Worm (Caenorhabditis elegans) whole organism, young adult: ENCODE data around the gene flp-3.

Source experiments
- F22D6.2 ChIP-seq: sonication (generic microtip); optimal IDR thresholded peaks from 2 replicates; lab custom pipeline; 2016; ENCODE audit warnings: mild to moderate bottlenecking, missing genetic modification characterization, missing compliant biosample characterization
- ZK185.1 ChIP-seq: sonication (generic microtip); optimal IDR thresholded peaks from 2 replicates; lab custom pipeline; 2016; ENCODE audit warnings: mild to moderate bottlenecking, missing genetic modification characterization, missing compliant biosample characterization; ENCODE audit not compliant: poor library complexity, severe bottlenecking
- aptf-2 ChIP-seq: fragments of 200-800 bp; sonication (Bioruptor generic); conservative IDR thresholded peaks from 2 replicates; pipeline ENCODE4 v1.3.6; 2022; ENCODE audit warnings: missing genetic modification reagents, missing genetic modification characterization, missing compliant biosample characterization
- let-607 ChIP-seq, 2 experiments: fragments of 200-800 bp in 1 of 2; sonication (Bioruptor generic) in 1 of 2; sonication (generic microtip) in 1 of 2; optimal IDR thresholded peaks; 2 replicates each; lab custom pipeline; 2016 to 2018; ENCODE audit warnings: mild to moderate bottlenecking in 2 of 2, missing compliant biosample characterization in 2 of 2, missing genetic modification characterization in 2 of 2, moderate library complexity in 2 of 2, missing genotype in 1 of 2
- madf-6 ChIP-seq: fragments of 200-800 bp; sonication (Bioruptor generic); IDR thresholded peaks from 2 replicates; pipeline ENCODE4 v1.3.6; 2022; ENCODE audit warnings: missing genetic modification reagents, missing genetic modification characterization, missing compliant biosample characterization
- nhr-120 ChIP-seq: fragments of 200-800 bp; sonication (Bioruptor generic); IDR thresholded peaks from 2 replicates; pipeline ENCODE4 v1.3.6; 2022; ENCODE audit warnings: missing genetic modification characterization, missing compliant biosample characterization
- unc-130 ChIP-seq: sonication (generic microtip); optimal IDR thresholded peaks from 2 replicates; lab custom pipeline; 2016; ENCODE audit warnings: missing genetic modification reagents, missing genetic modification characterization, missing compliant biosample characterization

DNA sequence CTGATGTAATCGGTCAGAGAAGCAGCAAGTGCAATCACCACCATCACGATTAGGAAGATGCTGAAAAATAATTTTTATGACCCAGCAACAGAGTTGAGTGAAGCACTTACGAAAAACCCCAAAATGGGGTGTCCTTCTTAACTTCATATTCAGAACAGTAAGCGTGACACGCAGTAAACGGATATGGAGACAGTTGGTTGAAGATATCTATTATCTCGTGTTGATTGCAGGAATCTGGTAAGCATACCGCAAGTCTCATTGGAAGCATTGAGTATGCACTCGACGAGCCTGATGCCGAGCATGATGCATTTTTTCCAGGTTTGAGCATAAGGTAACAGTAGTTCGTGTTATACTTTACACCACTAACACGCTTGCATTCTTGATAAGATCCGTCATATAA lies 48.5 kb upstream of the flp-3 start:
- TF ChIP-seq madf-6 (GFP tag; lab: Robert Waterston, UW): no peak
- TF ChIP-seq unc-130 (GFP tag; lab: Kevin White, UChicago): no peak
- TF ChIP-seq nhr-120 (GFP tag; lab: Robert Waterston, UW): no peak
- no peak for TF ChIP-seq ZK185.1 (tag; lab: Kevin White, UChicago)
- TF ChIP-seq aptf-2 (GFP tag; lab: Robert Waterston, UW): no peak
- TF ChIP-seq F22D6.2 (tag; lab: Kevin White, UChicago): no peak
- no peak for TF ChIP-seq let-607 (tag; optimal IDR thresholded peaks at IDR 0.05; lab: Kevin White, UChicago)
